Worm (Caenorhabditis elegans) whole organism, mixed stage, embryonic: Measurements from ENCODE around the gene srw-127.

Experiments
- hlh-1 ChIP-seq: fragments of 150-350 bp; optimal IDR thresholded peaks from 2 replicates; lab custom pipeline; 2014; ENCODE audit warnings: missing biosample characterization, missing genetic modification reagents, missing genetic modification characterization
- lin-13 ChIP-seq: fragments of 150-350 bp; optimal IDR thresholded peaks from 2 replicates; lab custom pipeline; 2014; ENCODE audit warnings: missing biosample characterization, missing genetic modification characterization
- mls-2 ChIP-seq: sonication (generic microtip); optimal IDR thresholded peaks from 2 replicates; lab custom pipeline; 2016; ENCODE audit warnings: mild to moderate bottlenecking, missing genetic modification characterization, moderate library complexity, missing compliant biosample characterization
- nhr-28 ChIP-seq: fragments of 150-350 bp; optimal IDR thresholded peaks from 2 replicates; lab custom pipeline; 2014; ENCODE audit warnings: missing biosample characterization, missing genetic modification characterization
- unc-39 ChIP-seq: fragments of 150-350 bp; optimal IDR thresholded peaks from 2 replicates; lab custom pipeline; 2014; ENCODE audit warnings: missing biosample characterization, missing genetic modification characterization
- zip-8 ChIP-seq: fragments of 150-350 bp; optimal IDR thresholded peaks from 2 replicates; lab custom pipeline; 2014; ENCODE audit warnings: missing biosample characterization, missing genetic modification characterization
- ztf-11 ChIP-seq: fragments of 150-350 bp; optimal IDR thresholded peaks from 2 replicates; lab custom pipeline; 2014; ENCODE audit warnings: missing biosample characterization, missing genetic modification characterization

DNA sequence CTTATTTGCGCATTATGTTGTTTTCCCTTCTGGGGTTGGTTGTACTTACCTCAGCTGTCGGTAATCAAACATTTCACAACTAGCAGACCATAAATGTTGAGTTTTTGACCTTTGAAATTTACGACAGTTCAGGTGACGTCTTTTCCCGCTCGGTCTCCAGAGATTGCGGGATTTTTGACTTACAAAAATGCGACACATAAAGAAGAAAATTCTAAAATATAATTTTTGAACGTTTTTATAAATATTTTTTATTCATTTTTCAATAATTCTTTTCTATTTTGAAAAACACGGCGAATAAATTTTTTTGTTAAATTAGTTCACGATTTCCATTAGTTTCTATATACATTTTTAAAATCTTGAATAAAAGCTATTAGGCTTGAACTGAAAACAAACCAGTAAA lies 29.9 kb upstream of the srw-127 start, which contains the start of gene nhr-161:
- TF ChIP-seq nhr-28 (tag; lab: Kevin White, UChicago), result no peak
- no peak for TF ChIP-seq hlh-1 (tag; lab: Kevin White, UChicago)
- TF ChIP-seq ztf-11 (tag; lab: Kevin White, UChicago), result no peak
- no peak for TF ChIP-seq unc-39
- no peak for TF ChIP-seq mls-2 (tag; lab: Kevin White, UChicago)
- no peak for TF ChIP-seq lin-13 (tag; lab: Kevin White, UChicago)
- no peak for TF ChIP-seq zip-8 (tag; lab: Kevin White, UChicago)
